Fruit fly (Drosophila melanogaster) whole organism, embryonic: ENCODE measurements around the gene Rnb.

Experiments used
- Blimp-1 ChIP-seq: fragments of 200-800 bp; sonication (Bioruptor generic); optimal IDR thresholded peaks from 3 replicates; lab custom pipeline; 2018; ENCODE audit warnings: missing biosample characterization, missing genetic modification characterization, mild to moderate bottlenecking, moderate library complexity, missing genetic modification reagents
- CG10654 ChIP-seq: fragments of 200-800 bp; sonication (Bioruptor generic); optimal IDR thresholded peaks from 2 replicates; lab custom pipeline; 2016; ENCODE audit warnings: missing biosample characterization, missing genetic modification characterization
- CG15479 ChIP-seq: fragments of 200-800 bp; sonication (Bioruptor generic); optimal IDR thresholded peaks from 3 replicates; lab custom pipeline; 2019; ENCODE audit warnings: missing biosample characterization, mild to moderate bottlenecking, missing genetic modification characterization, moderate library complexity
- CG16815 ChIP-seq: fragments of 200-800 bp; sonication (Bioruptor generic); optimal IDR thresholded peaks from 3 replicates; lab custom pipeline; 2017; ENCODE audit warnings: missing biosample characterization, mild to moderate bottlenecking, missing genetic modification characterization
- CG18764 ChIP-seq: fragments of 200-800 bp; sonication (Bioruptor generic); optimal IDR thresholded peaks from 3 replicates; lab custom pipeline; 2016; ENCODE audit warnings: missing biosample characterization, missing genetic modification characterization
- CG2116 ChIP-seq: fragments of 200-800 bp; sonication (Bioruptor generic); optimal IDR thresholded peaks from 3 replicates; lab custom pipeline; 2018; ENCODE audit warnings: missing biosample characterization, mild to moderate bottlenecking, missing genetic modification characterization
- CG31224 ChIP-seq: fragments of 200-800 bp; sonication (Bioruptor generic); IDR thresholded peaks from 2 replicates; pipeline ENCODE4 v1.3.6; 2022; ENCODE audit warnings: missing biosample characterization, missing genetic modification characterization
- CG31388 ChIP-seq: fragments of 200-800 bp; sonication (Bioruptor generic); optimal IDR thresholded peaks from 2 replicates; lab custom pipeline; 2016; ENCODE audit warnings: missing biosample characterization, missing genetic modification characterization
- CG32532 ChIP-seq: fragments of 200-800 bp; sonication (Bioruptor generic); IDR thresholded peaks from 2 replicates; pipeline ENCODE4 v1.3.6; 2022; ENCODE audit warnings: missing biosample characterization, missing genetic modification characterization
- CG3838 ChIP-seq: fragments of 200-800 bp; sonication (Bioruptor generic); optimal IDR thresholded peaks from 3 replicates; lab custom pipeline; 2016; ENCODE audit warnings: missing biosample characterization, missing genetic modification characterization
- CG6654 ChIP-seq: fragments of 200-800 bp; sonication (Bioruptor generic); optimal IDR thresholded peaks from 2 replicates; lab custom pipeline; 2017; ENCODE audit warnings: missing biosample characterization, mild to moderate bottlenecking, missing genetic modification characterization
- CG7745 ChIP-seq: fragments of 200-800 bp; sonication (Bioruptor generic); optimal IDR thresholded peaks from 2 replicates; lab custom pipeline; 2018; ENCODE audit warnings: missing biosample characterization, mild to moderate bottlenecking, missing genetic modification characterization, moderate library complexity
- CG8089 ChIP-seq: fragments of 200-800 bp; sonication (Bioruptor generic); optimal IDR thresholded peaks from 3 replicates; lab custom pipeline; 2016; ENCODE audit warnings: missing biosample characterization, missing genetic modification characterization
- CG8765 ChIP-seq: fragments of 200-800 bp; sonication (Bioruptor generic); IDR thresholded peaks from 2 replicates; pipeline ENCODE4 v1.3.6; 2022; ENCODE audit warnings: missing biosample characterization, missing genetic modification characterization
- Chrac-16 ChIP-seq: fragments of 200-800 bp; sonication (Bioruptor generic); optimal IDR thresholded peaks from 3 replicates; lab custom pipeline; 2016; ENCODE audit warnings: missing biosample characterization, missing genetic modification characterization
- Dll ChIP-seq: fragments of 200-800 bp; sonication (Bioruptor generic); IDR thresholded peaks from 4 replicates; pipeline ENCODE4 v1.3.6; 2022; ENCODE audit warnings: missing biosample characterization, missing genetic modification characterization; ENCODE audit not compliant: partially characterized antibody
- Ets65A ChIP-seq: fragments of 200-800 bp; sonication (Bioruptor generic); peaks from one replicate; lab custom pipeline; 2016; ENCODE audit warnings: missing biosample characterization, missing genetic modification characterization
- HLH4C ChIP-seq: fragments of 200-800 bp; sonication (Bioruptor generic); IDR thresholded peaks from 3 replicates; pipeline ENCODE4 v1.3.6; 2022; ENCODE audit warnings: missing biosample characterization, missing genetic modification characterization; ENCODE audit not compliant: partially characterized antibody
- Lhr ChIP-seq: fragments of 200-800 bp; sonication (Bioruptor generic); optimal IDR thresholded peaks from 3 replicates; lab custom pipeline; 2017; ENCODE audit warnings: mild to moderate bottlenecking, missing biosample characterization, missing genetic modification reagents, missing genetic modification characterization
- MTF-1 ChIP-seq: fragments of 200-800 bp; sonication (Bioruptor generic); optimal IDR thresholded peaks from 2 replicates; lab custom pipeline; 2018; ENCODE audit warnings: missing biosample characterization, mild to moderate bottlenecking, missing genetic modification characterization, borderline replicate concordance
- Mes4 ChIP-seq: fragments of 200-800 bp; sonication (Bioruptor generic); optimal IDR thresholded peaks from 2 replicates; lab custom pipeline; 2016; ENCODE audit warnings: missing biosample characterization, missing genetic modification characterization
- NK7.1 ChIP-seq: fragments of 200-800 bp; sonication (Bioruptor generic); optimal IDR thresholded peaks from 3 replicates; lab custom pipeline; 2016; ENCODE audit warnings: missing biosample characterization, missing genetic modification characterization
- Nf-YA ChIP-seq: fragments of 200-800 bp; sonication (Bioruptor generic); IDR thresholded peaks from 2 replicates; pipeline ENCODE4 v1.3.6; 2022; ENCODE audit warnings: missing biosample characterization, missing genetic modification characterization
- NfI ChIP-seq: fragments of 200-800 bp; sonication (Bioruptor generic); optimal IDR thresholded peaks from 3 replicates; lab custom pipeline; 2018; ENCODE audit warnings: missing biosample characterization, mild to moderate bottlenecking, missing genetic modification characterization, moderate library complexity
- Sox102F ChIP-seq: fragments of 200-800 bp; sonication (Bioruptor generic); optimal IDR thresholded peaks from 2 replicates; lab custom pipeline; 2018; ENCODE audit warnings: missing biosample characterization, mild to moderate bottlenecking, missing genetic modification characterization, moderate library complexity
- Tbp ChIP-seq: fragments of >200 bp; optimal IDR thresholded peaks from 2 replicates; lab custom pipeline; 2018; ENCODE audit warnings: missing biosample characterization, missing genetic modification characterization
- Trl ChIP-seq, 3 experiments: fragments of >200 bp in 2 of 3; fragments of 200-800 bp in 1 of 3; sonication (Bioruptor generic) in 1 of 3; optimal IDR thresholded peaks; 2 replicates in 1 of 3; 3 replicates in 2 of 3; lab custom pipeline; 2016 to 2017; ENCODE audit warnings: missing biosample characterization in 1 of 3, missing genetic modification characterization in 1 of 3
- amos ChIP-seq: fragments of 200-800 bp; sonication (Bioruptor generic); IDR thresholded peaks from 2 replicates; pipeline ENCODE4 v1.3.6; 2022; ENCODE audit warnings: missing biosample characterization, missing genetic modification characterization; ENCODE audit not compliant: partially characterized antibody
- bab2 ChIP-seq: fragments of 200-800 bp; sonication (Bioruptor generic); optimal IDR thresholded peaks from 2 replicates; lab custom pipeline; 2016; ENCODE audit warnings: missing biosample characterization, missing genetic modification characterization
- caup ChIP-seq: fragments of 200-800 bp; sonication (Bioruptor generic); optimal IDR thresholded peaks from 3 replicates; lab custom pipeline; 2017; ENCODE audit warnings: missing biosample characterization, mild to moderate bottlenecking, missing genetic modification characterization, moderate library complexity; ENCODE audit not compliant: severe bottlenecking
- chif ChIP-seq, 2 experiments: fragments of 200-800 bp; sonication (Bioruptor generic); optimal IDR thresholded peaks; 3 replicates each; lab custom pipeline; 2016; ENCODE audit warnings: missing biosample characterization in 2 of 2, missing genetic modification characterization in 2 of 2
- chinmo ChIP-seq: fragments of 200-800 bp; sonication (Bioruptor generic); IDR thresholded peaks from 4 replicates; pipeline ENCODE4 v1.3.6; 2022; ENCODE audit warnings: missing biosample characterization, missing genetic modification characterization; ENCODE audit not compliant: partially characterized antibody
- chm ChIP-seq: fragments of 200-800 bp; sonication (Bioruptor generic); IDR thresholded peaks from 2 replicates; pipeline ENCODE4 v1.3.6; 2022; ENCODE audit warnings: missing biosample characterization, missing genetic modification characterization
- chn ChIP-seq: fragments of 200-800 bp; sonication (Bioruptor generic); optimal IDR thresholded peaks from 2 replicates; lab custom pipeline; 2016; ENCODE audit warnings: missing biosample characterization, missing genetic modification characterization
- crc ChIP-seq: fragments of 200-800 bp; sonication (Bioruptor generic); optimal IDR thresholded peaks from 2 replicates; lab custom pipeline; 2016; ENCODE audit warnings: missing biosample characterization, missing genetic modification characterization
- disco-r ChIP-seq: fragments of 200-800 bp; sonication (Bioruptor generic); optimal IDR thresholded peaks from 2 replicates; lab custom pipeline; 2016; ENCODE audit warnings: missing biosample characterization, missing genetic modification characterization
- exex ChIP-seq: fragments of 200-800 bp; sonication (Bioruptor generic); optimal IDR thresholded peaks from 4 replicates; lab custom pipeline; 2018; ENCODE audit warnings: missing biosample characterization, mild to moderate bottlenecking, missing genetic modification characterization, moderate library complexity
- fd96Cb ChIP-seq: fragments of 200-800 bp; sonication (Bioruptor generic); optimal IDR thresholded peaks from 2 replicates; lab custom pipeline; 2018; ENCODE audit warnings: missing biosample characterization, mild to moderate bottlenecking, missing genetic modification characterization, moderate library complexity
- fu2 ChIP-seq: fragments of 200-800 bp; sonication (Bioruptor generic); optimal IDR thresholded peaks from 2 replicates; lab custom pipeline; 2016; ENCODE audit warnings: missing biosample characterization, missing genetic modification characterization
- gcm ChIP-seq: fragments of 200-800 bp; sonication (Bioruptor generic); optimal IDR thresholded peaks from 2 replicates; lab custom pipeline; 2019; ENCODE audit warnings: missing biosample characterization, mild to moderate bottlenecking, missing genetic modification characterization, moderate library complexity
- hb ChIP-seq: fragments of 200-800 bp; sonication (Bioruptor generic); IDR thresholded peaks from 3 replicates; pipeline ENCODE4 v1.3.6; 2022; ENCODE audit warnings: missing biosample characterization, missing genetic modification characterization; ENCODE audit not compliant: partially characterized antibody
- jumu ChIP-seq: fragments of 200-800 bp; sonication (Bioruptor generic); optimal IDR thresholded peaks from 3 replicates; lab custom pipeline; 2016; ENCODE audit warnings: missing biosample characterization, missing genetic modification characterization
- lbe ChIP-seq: fragments of 200-800 bp; sonication (Bioruptor generic); optimal IDR thresholded peaks from 2 replicates; lab custom pipeline; 2016; ENCODE audit warnings: missing biosample characterization, mild to moderate bottlenecking, missing genetic modification characterization
- lilli ChIP-seq: fragments of 200-800 bp; sonication (Bioruptor generic); optimal IDR thresholded peaks from 3 replicates; lab custom pipeline; 2016; ENCODE audit warnings: missing biosample characterization, missing genetic modification characterization
- nerfin-1 ChIP-seq: fragments of 200-800 bp; sonication (Bioruptor generic); optimal IDR thresholded peaks from 3 replicates; lab custom pipeline; 2019; ENCODE audit warnings: missing biosample characterization, mild to moderate bottlenecking, missing genetic modification characterization, moderate library complexity
- row ChIP-seq: fragments of 200-800 bp; sonication (Bioruptor generic); IDR thresholded peaks from 3 replicates; pipeline ENCODE4 v1.3.6; 2022; ENCODE audit warnings: missing biosample characterization, missing genetic modification characterization
- schlank ChIP-seq: fragments of 200-800 bp; sonication (Bioruptor generic); optimal IDR thresholded peaks from 2 replicates; lab custom pipeline; 2018; ENCODE audit warnings: missing biosample characterization, mild to moderate bottlenecking, missing genetic modification characterization
- stwl ChIP-seq: fragments of 200-800 bp; sonication (Bioruptor generic); optimal IDR thresholded peaks from 3 replicates; lab custom pipeline; 2018; ENCODE audit warnings: missing biosample characterization, mild to moderate bottlenecking, missing genetic modification characterization, moderate library complexity
- tgo ChIP-seq: fragments of 200-800 bp; sonication (Bioruptor generic); IDR thresholded peaks from 3 replicates; pipeline ENCODE4 v1.3.6; 2022; ENCODE audit warnings: missing biosample characterization, missing genetic modification characterization

Gene Rnb

dm6 chr3R:29802753-29803313 lies 3.7 kb upstream of the Rnb start, which contains the start of the genes Etfb and CG7789 (continued):
- no peak for TF ChIP-seq fd96Cb (tag; lab: Kevin White, UChicago)
- no peak for TF ChIP-seq Trl (optimal IDR thresholded peaks at IDR 0.05; lab: Kevin White, UChicago)
- peak; percentile 67 for TF ChIP-seq Trl (GFP tag; optimal IDR thresholded peaks at IDR 0.05; lab: Kevin White, UChicago)
- TF ChIP-seq bab2 = peak; percentile 78
- TF ChIP-seq gcm (GFP tag; lab: Kevin White, UChicago) = no peak
- no peak for TF ChIP-seq CG7745 (tag; lab: Kevin White, UChicago)
- TF ChIP-seq Lhr = peak; percentile 25
- 0 out of 2 replicates have a peak, but pooled peaks have one; percentile 20 for TF ChIP-seq Nf-YA (GFP tag; lab: Robert Waterston, UW)
- peak; percentile 89 for TF ChIP-seq Dll (GFP tag; lab: Robert Waterston, UW)
- TF ChIP-seq Blimp-1 (GFP tag; lab: Kevin White, UChicago) = no peak
- peak; percentile 86 for TF ChIP-seq NfI
- TF ChIP-seq NK7.1 (GFP tag; lab: Kevin White, UChicago) = peak; percentile 55
- TF ChIP-seq CG31224 (GFP tag; lab: Robert Waterston, UW) = peak; percentile 77
- TF ChIP-seq crc (GFP tag; lab: Kevin White, UChicago) = no peak
- TF ChIP-seq Tbp (GFP tag; lab: Kevin White, UChicago) = no peak
- no peak for TF ChIP-seq CG3838
- TF ChIP-seq fu2 (GFP tag; lab: Kevin White, UChicago) = peak; percentile 71
- TF ChIP-seq exex = peak; percentile 74
- no peak for TF ChIP-seq Sox102F (GFP tag; lab: Kevin White, UChicago)
- peak; percentile 55 to 65 for TF ChIP-seq chif (GFP tag; optimal IDR thresholded peaks at IDR 0.05; lab: Kevin White, UChicago)
- peak; percentile 63 for TF ChIP-seq caup (GFP tag; lab: Kevin White, UChicago)
- no peak for TF ChIP-seq CG15479 (GFP tag; lab: Kevin White, UChicago)
- TF ChIP-seq Chrac-16 (GFP tag; lab: Kevin White, UChicago) = peak; percentile 74
- TF ChIP-seq CG16815 = peak; percentile 59
- TF ChIP-seq CG6654 (GFP tag; lab: Kevin White, UChicago) = peak; percentile 21
- TF ChIP-seq jumu (GFP tag; lab: Kevin White, UChicago) = peak; percentile 78
- TF ChIP-seq tgo = peak; percentile 66
- TF ChIP-seq CG18764 = peak; percentile 11
- TF ChIP-seq Ets65A (GFP tag; lab: Kevin White, UChicago) = peak; percentile 95
- TF ChIP-seq CG8089 (GFP tag; lab: Kevin White, UChicago) = peak; percentile 55
- peak; percentile 69 for TF ChIP-seq chm (GFP tag; lab: Robert Waterston, UW)
- TF ChIP-seq row (GFP tag; lab: Robert Waterston, UW) = peak; percentile 93
- peak; percentile 44 for TF ChIP-seq disco-r (GFP tag; lab: Kevin White, UChicago)
- no peak for TF ChIP-seq nerfin-1
- TF ChIP-seq stwl (tag; lab: Kevin White, UChicago) = peak; percentile 11
- TF ChIP-seq CG31388 = no peak
- peak; percentile 46 for TF ChIP-seq Mes4 (GFP tag; lab: Kevin White, UChicago)
- TF ChIP-seq CG2116 = peak; percentile 91
- TF ChIP-seq CG8765 (GFP tag; lab: Robert Waterston, UW) = peak; percentile 63; the same call in 1 of the 2 replicates
- TF ChIP-seq amos (GFP tag; lab: Robert Waterston, UW) = peak; percentile 80
- peak; percentile 65 for TF ChIP-seq HLH4C (GFP tag; lab: Robert Waterston, UW)
- peak; percentile 72 for TF ChIP-seq schlank (tag; lab: Kevin White, UChicago)
- TF ChIP-seq CG10654 (GFP tag; lab: Kevin White, UChicago) = peak; percentile 44
- no peak for TF ChIP-seq lbe (GFP tag; lab: Kevin White, UChicago)
- 0 out of 3 replicates have a peak, but pooled peaks have one; percentile 62 for TF ChIP-seq hb (GFP tag; lab: Robert Waterston, UW)
- TF ChIP-seq chinmo (GFP tag; lab: Robert Waterston, UW) = peak; percentile 17; the same call in 1 of the 4 replicates
- peak; percentile 88 for TF ChIP-seq lilli (GFP tag; lab: Kevin White, UChicago)
- TF ChIP-seq chn (GFP tag; lab: Kevin White, UChicago) = peak; percentile 51
- TF ChIP-seq CG32532 (GFP tag; lab: Robert Waterston, UW) = peak; percentile 90
- TF ChIP-seq MTF-1 (GFP tag; lab: Kevin White, UChicago) = no peak
